Fruit fly (Drosophila melanogaster): ENCODE measurements around the gene TwdlZ.
A peak's percentile ranks its signal among the peaks of the same experiment; 100 is the strongest.

TwdlZ gene

dm6 chrX:16751579-16752156 lies 13.7 kb downstream of the TwdlZ start, which contains the start of gene goe (continued):
- peak; percentile 57 for TF ChIP-seq CG1024 (GFP tag; IDR thresholded peaks at IDR 0.05)
- TF ChIP-seq nmo (GFP tag; optimal IDR thresholded peaks at IDR 0.05): peak; percentile 76
- TF ChIP-seq Tbp (GFP tag; optimal IDR thresholded peaks at IDR 0.05): no peak
- no peak for TF ChIP-seq cad (GFP tag; optimal IDR thresholded peaks at IDR 0.05)
- peak; percentile 51 for TF ChIP-seq CG30431 (GFP tag; optimal IDR thresholded peaks at IDR 0.05)
- peak; percentile 68 for TF ChIP-seq eyg (GFP tag; optimal IDR thresholded peaks at IDR 0.05)
- TF ChIP-seq ac (GFP tag; optimal IDR thresholded peaks at IDR 0.05): peak; percentile 36
- TF ChIP-seq ab (GFP tag; optimal IDR thresholded peaks at IDR 0.05): peak; percentile 42
- no peak for TF ChIP-seq prd (optimal IDR thresholded peaks at IDR 0.05)
- peak; percentile 73 for TF ChIP-seq prd (GFP tag; IDR thresholded peaks at IDR 0.05)
- peak; percentile 70 for TF ChIP-seq HLH4C (GFP tag; IDR thresholded peaks at IDR 0.05; ENCODE audit: partially characterized antibody)
- TF ChIP-seq CG1832 (GFP tag; optimal IDR thresholded peaks at IDR 0.05): no peak
- TF ChIP-seq Hmx (GFP tag; optimal IDR thresholded peaks at IDR 0.05): peak; percentile 42
- TF ChIP-seq zfh1 (GFP tag; IDR thresholded peaks at IDR 0.05): peak; percentile 82
- peak; percentile 72 for TF ChIP-seq Camta (GFP tag; optimal IDR thresholded peaks at IDR 0.05)
- peak; percentile 73 for TF ChIP-seq ewg (GFP tag; optimal IDR thresholded peaks at IDR 0.05)
- TF ChIP-seq zfh2 (GFP tag; optimal IDR thresholded peaks at IDR 0.05): peak; percentile 90
- peak; percentile 88 for TF ChIP-seq CG32532 (GFP tag; IDR thresholded peaks at IDR 0.05)
- TF ChIP-seq E2f2 (GFP tag; IDR thresholded peaks at IDR 0.05): peak; percentile 83
- peak; percentile 43; the same call in 1 of the 2 replicates for TF ChIP-seq dati (GFP tag; IDR thresholded peaks at IDR 0.05)
- TF ChIP-seq en (GFP tag; optimal IDR thresholded peaks at IDR 0.05): peak; percentile 71
- TF ChIP-seq vfl (GFP tag; optimal IDR thresholded peaks at IDR 0.05): peak; percentile 87
- peak; percentile 30 for TF ChIP-seq CG10979 (tag; optimal IDR thresholded peaks at IDR 0.05)
- TF ChIP-seq Bgb (GFP tag; IDR thresholded peaks at IDR 0.05; ENCODE audit: partially characterized antibody): peak; percentile 97
- TF ChIP-seq CG9609 (GFP tag; optimal IDR thresholded peaks at IDR 0.05): peak; percentile 87
- TF ChIP-seq CG6765 (GFP tag; optimal IDR thresholded peaks at IDR 0.05): peak; percentile 76
- TF ChIP-seq luna (GFP tag; optimal IDR thresholded peaks at IDR 0.05): peak; percentile 89
- TF ChIP-seq CG10267 (tag; optimal IDR thresholded peaks at IDR 0.05): peak; percentile 62
- TF ChIP-seq Six4 (GFP tag; optimal IDR thresholded peaks at IDR 0.05): peak; percentile 40
- TF ChIP-seq CG3281 (GFP tag; optimal IDR thresholded peaks at IDR 0.05): peak; percentile 77
- peak; percentile 44; the same call in 1 of the 2 replicates for TF ChIP-seq tna (GFP tag; IDR thresholded peaks at IDR 0.05; ENCODE audit: partially characterized antibody)
- peak; percentile 43 for TF ChIP-seq CG31365 (tag; optimal IDR thresholded peaks at IDR 0.05)
- TF ChIP-seq Pdp1 (GFP tag; optimal IDR thresholded peaks at IDR 0.05): peak; percentile 74 to 83
- peak; percentile 77 for TF ChIP-seq sug (tag; optimal IDR thresholded peaks at IDR 0.05)
- TF ChIP-seq br (optimal IDR thresholded peaks at IDR 0.05): no peak
- peak; percentile 83 for TF ChIP-seq HLH54F (GFP tag; optimal IDR thresholded peaks at IDR 0.05)
- 0 out of 2 replicates have a peak, but pooled peaks have one; percentile 32 for TF ChIP-seq danr (GFP tag; IDR thresholded peaks at IDR 0.05)
- TF ChIP-seq hbn (GFP tag; IDR thresholded peaks at IDR 0.05; ENCODE audit: partially characterized antibody): peak; percentile 87
- TF ChIP-seq CG4424 (GFP tag; optimal IDR thresholded peaks at IDR 0.05): peak; percentile 70
- TF ChIP-seq CG15269 (tag; optimal IDR thresholded peaks at IDR 0.05): peak; percentile 75
- peak; percentile 68 for TF ChIP-seq CG12104 (GFP tag; optimal IDR thresholded peaks at IDR 0.05)
- peak; percentile 86 for TF ChIP-seq slou (GFP tag; optimal IDR thresholded peaks at IDR 0.05)
- TF ChIP-seq CG18764 (GFP tag; optimal IDR thresholded peaks at IDR 0.05): peak; percentile 47
- peak; percentile 79 for TF ChIP-seq CG6175 (GFP tag; IDR thresholded peaks at IDR 0.05)
- TF ChIP-seq CG8290 (GFP tag; optimal IDR thresholded peaks at IDR 0.05): peak; percentile 83
- peak in 1 of 2 experiments; percentile 90 for TF ChIP-seq CG8290 (tag; optimal IDR thresholded peaks at IDR 0.05)
- peak; percentile 19; the same call in 1 of the 2 replicates for TF ChIP-seq ro (GFP tag; IDR thresholded peaks at IDR 0.05)
- peak; percentile 96 for TF ChIP-seq trem (tag; optimal IDR thresholded peaks at IDR 0.05)
- TF ChIP-seq CG2202 (tag; optimal IDR thresholded peaks at IDR 0.05): peak; percentile 61
- peak; percentile 64 for TF ChIP-seq grn (GFP tag; optimal IDR thresholded peaks at IDR 0.05)
- TF ChIP-seq Hr39 (optimal IDR thresholded peaks at IDR 0.05): no peak
- peak; percentile 55 for TF ChIP-seq CG10321 (GFP tag; IDR thresholded peaks at IDR 0.05)

Data from whole organism, embryonic.